Worm (Caenorhabditis elegans): Measurements from ENCODE around the gene ttr-54.

DNA sequence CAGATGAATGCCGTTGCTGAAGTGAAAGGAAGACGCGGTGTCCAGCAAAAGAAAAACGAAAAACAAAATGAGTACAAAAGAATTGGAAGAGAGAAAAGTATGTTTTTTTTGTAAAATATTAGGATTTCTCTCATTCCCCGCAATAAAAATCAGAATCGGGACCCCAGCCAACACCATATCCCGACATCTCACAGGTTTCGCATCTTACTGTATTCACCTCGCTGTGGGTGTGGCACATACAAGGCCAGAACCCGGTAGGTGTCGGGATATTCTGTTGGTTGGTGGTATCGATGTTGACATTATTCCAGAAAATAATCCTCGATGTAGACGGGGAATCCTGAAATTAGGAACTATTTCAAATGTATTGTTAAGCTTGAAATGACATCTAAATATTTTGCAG is 38.8 kb upstream of the ttr-54 start:
- TF ChIP-seq him-1 (tag; optimal IDR thresholded peaks at IDR 0.05) = no peak
- no peak for TF ChIP-seq dao-5 (tag; optimal IDR thresholded peaks at IDR 0.05)
- no peak for TF ChIP-seq W03F9.2 (tag; optimal IDR thresholded peaks at IDR 0.05)

All from whole organism, L4/young adult.